Worm (Caenorhabditis elegans) whole organism, midembryonic: ENCODE results near the gene ddx-46.

Experiments
- T22C8.4 ChIP-seq: fragments of 200-800 bp; sonication (Bioruptor generic); IDR thresholded peaks from 2 replicates; pipeline ENCODE4 v1.3.6; 2022; ENCODE audit warnings: missing genetic modification characterization, missing compliant biosample characterization
- cog-1 ChIP-seq: sonication (generic microtip); optimal IDR thresholded peaks from 2 replicates; lab custom pipeline; 2016; ENCODE audit warnings: missing genetic modification characterization, missing compliant biosample characterization
- flt-1 ChIP-seq: fragments of 200-800 bp; sonication (Bioruptor generic); IDR thresholded peaks from 2 replicates; pipeline ENCODE4 v1.3.6; 2022; ENCODE audit warnings: missing genetic modification characterization, missing compliant biosample characterization
- klf-2 ChIP-seq: fragments of 200-800 bp; sonication (Bioruptor generic); conservative IDR thresholded peaks from 2 replicates; pipeline ENCODE4 v1.3.6; 2022; ENCODE audit warnings: missing genetic modification reagents, missing genetic modification characterization, missing compliant biosample characterization
- med-1 ChIP-seq: sonication (generic microtip); optimal IDR thresholded peaks from 2 replicates; lab custom pipeline; 2017; ENCODE audit warnings: missing genetic modification characterization, mild to moderate bottlenecking, missing compliant biosample characterization, antibody characterized with exemption, missing genetic modification reagents; ENCODE audit not compliant: insufficient read depth
- ref-1 ChIP-seq: fragments of 200-800 bp; sonication (Bioruptor generic); conservative IDR thresholded peaks from 2 replicates; pipeline ENCODE4 v1.3.6; 2022; ENCODE audit warnings: missing genetic modification reagents, missing genetic modification characterization, missing compliant biosample characterization
- tab-1 ChIP-seq: fragments of 200-800 bp; sonication (Bioruptor generic); IDR thresholded peaks from 2 replicates; pipeline ENCODE4 v1.3.6; 2022; ENCODE audit warnings: missing genetic modification characterization, missing compliant biosample characterization
- ztf-23 ChIP-seq: fragments of 200-800 bp; sonication (Bioruptor generic); IDR thresholded peaks from 2 replicates; pipeline ENCODE4 v1.3.6; 2022; ENCODE audit warnings: missing genetic modification reagents, missing genetic modification characterization, missing compliant biosample characterization
- ztf-29 ChIP-seq: fragments of 200-800 bp; sonication (Bioruptor generic); IDR thresholded peaks from 2 replicates; pipeline ENCODE4 v1.3.6; 2022; ENCODE audit warnings: missing genetic modification reagents, missing genetic modification characterization, missing compliant biosample characterization

Gene ddx-46

DNA sequence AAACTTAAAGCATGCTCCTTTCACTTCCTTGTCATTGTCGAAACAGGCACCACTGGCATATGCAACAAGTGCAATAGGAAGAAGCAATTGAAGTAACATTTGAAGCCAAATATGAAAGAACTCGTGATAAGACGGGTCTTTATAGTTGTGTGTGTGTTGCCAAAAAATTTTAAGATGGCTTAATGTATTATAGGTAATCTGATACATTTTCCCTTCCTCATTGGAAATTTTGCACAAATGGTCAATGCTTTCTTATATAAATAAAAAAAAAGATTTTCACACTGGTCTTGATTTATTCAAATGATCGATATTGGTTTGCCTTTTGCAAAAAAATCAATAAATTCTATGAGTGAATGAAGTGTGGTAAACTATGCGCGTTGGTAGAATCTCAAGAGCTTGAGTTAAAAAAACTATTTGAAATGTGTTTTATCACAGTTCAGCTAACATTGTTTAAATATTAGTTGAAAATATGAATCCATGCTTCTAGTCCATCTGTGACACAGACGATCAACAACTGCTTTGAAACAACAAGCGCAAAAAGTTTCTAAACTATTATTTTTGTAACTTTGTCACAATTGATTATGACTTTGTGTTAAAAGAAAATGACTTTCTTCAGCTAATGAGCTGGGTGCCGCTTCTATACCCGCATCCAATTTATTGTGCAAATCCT lies 58.1 kb downstream of the ddx-46 start, which contains the start of the genes clec-166 and F38A1.6:
Gene clec-166, minus strand, starts transcription at position 101 of the 670 bp plus-strand sequence.
Gene F38A1.6, plus strand, starts transcription at position 620 of the 670 bp plus-strand sequence.
- TF ChIP-seq ztf-29 (GFP tag; lab: Robert Waterston, UW), result no peak
- no peak for TF ChIP-seq ref-1 (GFP tag; lab: Robert Waterston, UW)
- TF ChIP-seq klf-2 (GFP tag; lab: Robert Waterston, UW), result no peak
- no peak for TF ChIP-seq cog-1 (tag; lab: Kevin White, UChicago)
- no peak for TF ChIP-seq ztf-23
- TF ChIP-seq T22C8.4 (GFP tag; lab: Robert Waterston, UW), result no peak
- TF ChIP-seq flt-1 (GFP tag; lab: Robert Waterston, UW), result no peak
- no peak for TF ChIP-seq med-1
- TF ChIP-seq tab-1, result no peak
